Worm (Caenorhabditis elegans) whole organism, L4 larva: ENCODE measurements around the gene C28C12.12.

ENCODE experiments used
- F10B5.3 ChIP-seq: sonication (generic microtip); optimal IDR thresholded peaks from 2 replicates; lab custom pipeline; 2016; ENCODE audit warnings: mild to moderate bottlenecking, missing genetic modification characterization, missing compliant biosample characterization
- F44E2.7 ChIP-seq: fragments of 200-800 bp; sonication (Bioruptor generic); IDR thresholded peaks from 2 replicates; pipeline ENCODE4 v2.1.2; 2022; ENCODE audit warnings: missing genetic modification characterization, missing compliant biosample characterization
- R02D3.7 ChIP-seq: fragments of 150-350 bp; sonication (generic microtip); optimal IDR thresholded peaks from 3 replicates; lab custom pipeline; 2014; ENCODE audit warnings: missing biosample characterization, missing genetic modification characterization
- Y105C5A.15 ChIP-seq: fragments of 200-800 bp; sonication (Bioruptor generic); IDR thresholded peaks from 2 replicates; pipeline ENCODE4 v1.3.6; 2022; ENCODE audit warnings: missing genetic modification characterization, missing compliant biosample characterization
- ZK546.5 ChIP-seq, 2 experiments: sonication (generic microtip); optimal IDR thresholded peaks; 2 replicates each; lab custom pipeline; 2017; ENCODE audit warnings: missing biosample characterization in 2 of 2, missing genetic modification characterization in 2 of 2
- aly-2 ChIP-seq: sonication (generic microtip); optimal IDR thresholded peaks from 2 replicates; lab custom pipeline; 2018; ENCODE audit warnings: missing biosample characterization, missing genetic modification characterization
- ama-1 ChIP-seq: fragments of 150-350 bp; optimal IDR thresholded peaks from 2 replicates; lab custom pipeline; 2014; ENCODE audit warnings: inconsistent platforms, mixed read lengths
- arid-1 ChIP-seq: fragments of 200-800 bp; sonication (Bioruptor generic); conservative IDR thresholded peaks from 2 replicates; pipeline ENCODE4 v1.3.6; 2022; ENCODE audit warnings: missing genetic modification reagents, missing genetic modification characterization, missing compliant biosample characterization
- ceh-44 ChIP-seq: fragments of 200-800 bp; sonication (Bioruptor generic); IDR thresholded peaks from 2 replicates; pipeline ENCODE4 v1.3.6; 2022; ENCODE audit warnings: missing genetic modification reagents, missing genetic modification characterization, missing compliant biosample characterization
- ceh-82 ChIP-seq: sonication (generic microtip); optimal IDR thresholded peaks from 2 replicates; lab custom pipeline; 2017; ENCODE audit warnings: missing biosample characterization, missing genetic modification characterization
- ces-1 ChIP-seq: fragments of 150-350 bp; sonication (generic microtip); optimal IDR thresholded peaks from 4 replicates; lab custom pipeline; 2014; ENCODE audit warnings: missing biosample characterization, missing genetic modification reagents, missing genetic modification characterization
- daf-16 ChIP-seq, 3 experiments: sonication (generic microtip); optimal IDR thresholded peaks; 2 replicates each; lab custom pipeline; 2016 to 2017; ENCODE audit warnings: missing genetic modification characterization in 3 of 3, missing genetic modification reagents in 3 of 3, mild to moderate bottlenecking in 2 of 3, missing compliant biosample characterization in 2 of 3, missing biosample characterization in 1 of 3, moderate library complexity in 1 of 3
- daf-19 ChIP-seq: fragments of 200-800 bp; sonication (Bioruptor generic); conservative IDR thresholded peaks from 2 replicates; pipeline ENCODE4 v1.3.6; 2022; ENCODE audit warnings: missing genetic modification characterization, missing compliant biosample characterization
- dpl-1 ChIP-seq: fragments of 150-350 bp; optimal IDR thresholded peaks from 2 replicates; lab custom pipeline; 2014; ENCODE audit warnings: missing biosample characterization, missing genetic modification reagents, missing genetic modification characterization
- egl-43 ChIP-seq: fragments of 200-800 bp; sonication (Bioruptor generic); IDR thresholded peaks from 2 replicates; pipeline ENCODE4 v1.3.6; 2022; ENCODE audit warnings: missing genetic modification reagents, missing genetic modification characterization, missing compliant biosample characterization
- fkh-10 ChIP-seq: fragments of 150-350 bp; optimal IDR thresholded peaks from 2 replicates; lab custom pipeline; 2014; ENCODE audit warnings: missing biosample characterization, missing genetic modification reagents, missing genetic modification characterization
- gei-8 ChIP-seq: fragments of 200-800 bp; sonication (Bioruptor generic); optimal IDR thresholded peaks from 2 replicates; lab custom pipeline; 2018; ENCODE audit warnings: mild to moderate bottlenecking, missing genetic modification characterization, missing compliant biosample characterization
- hif-1 ChIP-seq, 2 experiments: sonication (generic microtip); optimal IDR thresholded peaks; 2 replicates each; lab custom pipeline; 2016 to 2017; ENCODE audit warnings: missing compliant biosample characterization in 2 of 2, missing genetic modification characterization in 2 of 2, missing genetic modification reagents in 2 of 2, missing genotype in 2 of 2, mild to moderate bottlenecking in 1 of 2
- hlh-11 ChIP-seq: fragments of 200-800 bp; sonication (Bioruptor generic); optimal IDR thresholded peaks from 2 replicates; lab custom pipeline; 2018; ENCODE audit warnings: mild to moderate bottlenecking, missing genetic modification characterization, missing compliant biosample characterization
- hlh-30 ChIP-seq: sonication (generic microtip); optimal IDR thresholded peaks from 2 replicates; lab custom pipeline; 2017; ENCODE audit warnings: antibody characterized with exemption, mild to moderate bottlenecking, missing genetic modification characterization, missing compliant biosample characterization; ENCODE audit not compliant: insufficient read depth
- lir-3 ChIP-seq: sonication (generic microtip); optimal IDR thresholded peaks from 2 replicates; lab custom pipeline; 2016; ENCODE audit warnings: mild to moderate bottlenecking, missing genetic modification characterization, missing compliant biosample characterization
- mdl-1 ChIP-seq, 2 experiments: fragments of 150-350 bp in 1 of 2; sonication (generic microtip) in 1 of 2; optimal IDR thresholded peaks; 2 replicates each; lab custom pipeline; 2014 to 2017; ENCODE audit warnings: missing biosample characterization in 2 of 2, missing genetic modification characterization in 2 of 2
- mdt-29 ChIP-seq: fragments of 200-800 bp; sonication (Bioruptor generic); IDR thresholded peaks from 2 replicates; pipeline ENCODE4 v1.3.6; 2022; ENCODE audit warnings: missing genetic modification reagents, missing genetic modification characterization, missing compliant biosample characterization
- nhr-28 ChIP-seq: fragments of 150-350 bp; optimal IDR thresholded peaks from 2 replicates; lab custom pipeline; 2014; ENCODE audit warnings: missing biosample characterization, missing genetic modification characterization
- nhr-41 ChIP-seq: fragments of 200-800 bp; sonication (Bioruptor generic); IDR thresholded peaks from 2 replicates; pipeline ENCODE4 v1.3.6; 2022; ENCODE audit warnings: missing genetic modification reagents, missing genetic modification characterization, missing compliant biosample characterization
- nhr-42 ChIP-seq: fragments of 200-800 bp; sonication (Bioruptor generic); IDR thresholded peaks from 2 replicates; pipeline ENCODE4 v1.3.6; 2022; ENCODE audit warnings: missing genetic modification characterization, missing compliant biosample characterization
- nhr-6 ChIP-seq: fragments of 150-350 bp; optimal IDR thresholded peaks from 2 replicates; lab custom pipeline; 2014; ENCODE audit warnings: missing biosample characterization, missing genetic modification characterization
- sdz-12 ChIP-seq: fragments of 200-800 bp; sonication (Bioruptor generic); optimal IDR thresholded peaks from 2 replicates; lab custom pipeline; 2018; ENCODE audit warnings: mild to moderate bottlenecking, missing genetic modification characterization, missing compliant biosample characterization
- set-16 ChIP-seq: fragments of 200-800 bp; sonication (Bioruptor generic); IDR thresholded peaks from 2 replicates; pipeline ENCODE4 v1.3.6; 2022; ENCODE audit warnings: missing genetic modification reagents, missing genetic modification characterization, missing compliant biosample characterization
- unc-130 ChIP-seq: sonication (generic microtip); optimal IDR thresholded peaks from 2 replicates; lab custom pipeline; 2016; ENCODE audit warnings: missing genetic modification reagents, missing genetic modification characterization, missing compliant biosample characterization
- unc-39 ChIP-seq: sonication (generic microtip); optimal IDR thresholded peaks from 2 replicates; lab custom pipeline; 2017; ENCODE audit warnings: missing biosample characterization, missing genetic modification characterization
- unc-62 ChIP-seq, 3 experiments: fragments of 150-350 bp in 1 of 3; sonication (generic microtip); optimal IDR thresholded peaks in 2 of 3; peaks in 1 of 3; 1 replicate in 1 of 3; 2 replicates in 2 of 3; lab custom pipeline; 2014 to 2017; ENCODE audit warnings: missing biosample characterization in 3 of 3, missing genetic modification characterization in 3 of 3, missing genetic modification reagents in 3 of 3, missing genotype in 1 of 3
- zag-1 ChIP-seq: fragments of 150-350 bp; optimal IDR thresholded peaks from 2 replicates; lab custom pipeline; 2014; ENCODE audit warnings: missing biosample characterization, missing genetic modification characterization
- ztf-7 ChIP-seq: fragments of 150-350 bp; optimal IDR thresholded peaks from 2 replicates; lab custom pipeline; 2014; ENCODE audit warnings: missing biosample characterization, missing genetic modification characterization

Gene C28C12.12

ce11 chrIV:8510534-8510933, 14.4 kb upstream of the C28C12.12 start, which contains the start of gene tag-77 (continued):
- peak; percentile 23; the same call in 1 of the 2 replicates for TF ChIP-seq arid-1
- no peak for TF ChIP-seq mdt-29 (GFP tag; lab: Robert Waterston, UW)
- TF ChIP-seq zag-1 (tag; lab: Kevin White, UChicago) = no peak
- TF ChIP-seq hif-1 (tag; optimal IDR thresholded peaks at IDR 0.05; lab: Kevin White, UChicago) = no peak
- TF ChIP-seq egl-43 (GFP tag; lab: Robert Waterston, UW) = no peak
- TF ChIP-seq F44E2.7 (GFP tag; lab: Robert Waterston, UW) = no peak
- no peak for TF ChIP-seq R02D3.7 (tag; lab: Kevin White, UChicago)
- TF ChIP-seq unc-130 = no peak
- no peak for TF ChIP-seq ceh-82 (tag; lab: Kevin White, UChicago)
- no peak for TF ChIP-seq hlh-11 (tag; lab: Kevin White, UChicago)
- no peak for TF ChIP-seq unc-39 (tag; lab: Kevin White, UChicago)
- no peak for TF ChIP-seq unc-62 (GFP tag; optimal IDR thresholded peaks at IDR 0.05 in 1 of 2; lab: Kevin White, UChicago)
- no peak for TF ChIP-seq unc-62 (tag; optimal IDR thresholded peaks at IDR 0.05; lab: Kevin White, UChicago)
- no peak for TF ChIP-seq F10B5.3 (tag; lab: Kevin White, UChicago)
- TF ChIP-seq ztf-7 (tag; lab: Kevin White, UChicago) = no peak
- TF ChIP-seq gei-8 (GFP tag; lab: Kevin White, UChicago) = no peak
- no peak for TF ChIP-seq fkh-10
- no peak for TF ChIP-seq nhr-42 (GFP tag; lab: Robert Waterston, UW)
- TF ChIP-seq daf-16 (GFP tag; optimal IDR thresholded peaks at IDR 0.05; lab: Kevin White, UChicago) = no peak
- TF ChIP-seq daf-16 (tag; optimal IDR thresholded peaks at IDR 0.05; lab: Kevin White, UChicago) = no peak
- no peak for TF ChIP-seq ZK546.5 (tag; optimal IDR thresholded peaks at IDR 0.05; lab: Kevin White, UChicago)
- TF ChIP-seq Y105C5A.15 (GFP tag; lab: Robert Waterston, UW) = no peak
- TF ChIP-seq dpl-1 (GFP tag; lab: Kevin White, UChicago) = no peak
- peak in 1 of 2 experiments; percentile 4 for TF ChIP-seq mdl-1 (tag; optimal IDR thresholded peaks at IDR 0.05; lab: Kevin White, UChicago)
- TF ChIP-seq ceh-44 (GFP tag; lab: Robert Waterston, UW) = no peak
- TF ChIP-seq ces-1 (GFP tag; lab: Kevin White, UChicago) = no peak
- TF ChIP-seq daf-19 = no peak
- TF ChIP-seq lir-3 = no peak
- peak; percentile 26 for TF ChIP-seq nhr-28 (tag; lab: Kevin White, UChicago)
- TF ChIP-seq hlh-30 = peak; percentile 36
- TF ChIP-seq ama-1 (lab: Kevin White, UChicago) = no peak

- no peak for TF ChIP-seq nhr-41 (GFP tag; lab: Robert Waterston, UW)
- peak in 1 of 2 experiments; percentile 95 for TF ChIP-seq unc-62 (GFP tag; optimal IDR thresholded peaks at IDR 0.05 in 1 of 2; lab: Kevin White, UChicago)
- no peak for TF ChIP-seq unc-62 (tag; optimal IDR thresholded peaks at IDR 0.05; lab: Kevin White, UChicago)
Observed at ce11 chrIV:8506034-8506433, 9.9 kb upstream of the C28C12.12 start.

DNA sequence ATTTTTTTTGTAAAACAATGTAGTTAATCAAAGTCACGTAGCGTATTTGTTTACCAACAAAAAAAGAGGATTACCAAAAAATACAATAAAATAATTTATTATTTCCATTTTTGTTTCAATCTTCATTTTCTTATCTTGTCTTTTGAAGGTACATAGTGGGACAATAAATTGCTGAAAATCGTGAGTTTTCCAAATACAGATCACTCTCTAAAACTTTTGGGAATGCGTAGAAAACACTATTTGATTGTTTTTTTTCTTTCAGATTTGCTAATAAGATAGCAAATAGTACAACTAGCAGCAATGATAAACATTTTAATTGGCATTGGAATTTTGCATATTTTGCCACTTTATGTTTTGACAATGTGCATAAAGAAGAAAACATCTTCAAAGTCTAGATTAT, 5.2 kb upstream of the C28C12.12 start, which contains the start of gene C28C12.1:
TSS of gene C28C12.1 (plus strand) at position 301 of the 400 bp plus-strand sequence.
- no peak for TF ChIP-seq nhr-6 (tag; lab: Kevin White, UChicago)
- TF ChIP-seq ceh-44 (GFP tag; lab: Robert Waterston, UW) = no peak
- no peak for TF ChIP-seq hlh-30
- no peak for TF ChIP-seq daf-16 (GFP tag; optimal IDR thresholded peaks at IDR 0.05; lab: Kevin White, UChicago)
- TF ChIP-seq daf-16 (tag; optimal IDR thresholded peaks at IDR 0.05; lab: Kevin White, UChicago) = no peak
- TF ChIP-seq aly-2 (tag; lab: Kevin White, UChicago) = no peak
- no peak for TF ChIP-seq sdz-12 (GFP tag; lab: Kevin White, UChicago)

- TF ChIP-seq set-16 = peak; percentile 88
Observed at ce11 chrIV:8500576-8500975, 4.4 kb upstream of the C28C12.12 start.
